Worm (Caenorhabditis elegans): Measurements from ENCODE around the gene fip-3.

Gene fip-3

DNA sequence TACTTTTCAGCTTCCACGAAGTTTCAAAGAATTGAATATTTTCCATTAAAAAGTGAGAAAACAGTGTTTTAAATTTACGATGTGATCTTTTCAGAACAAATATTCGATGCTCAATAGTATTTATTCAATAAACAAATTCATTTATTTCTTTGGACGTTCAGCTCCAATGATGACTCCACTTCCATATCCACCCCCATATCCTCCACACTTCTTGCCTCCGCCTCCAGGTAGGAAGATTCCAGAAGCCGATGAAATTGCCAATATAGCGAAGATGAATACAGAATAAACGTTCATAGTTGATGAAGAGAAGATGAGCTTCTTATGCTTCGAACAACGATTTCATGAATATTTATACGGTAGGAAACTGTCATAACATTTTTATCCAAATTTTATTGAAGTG, at the start of gene fip-3:
TSS of gene fip-3 (minus strand) at position 294 of the 400 bp plus-strand sequence.
- TF ChIP-seq hsf-1 (GFP tag; IDR thresholded peaks at IDR 0.05) = no peak
- no peak for TF ChIP-seq pbrm-1 (GFP tag; IDR thresholded peaks at IDR 0.05)
- no peak for TF ChIP-seq tlf-1 (GFP tag; optimal IDR thresholded peaks at IDR 0.05)
- no peak for TF ChIP-seq ceh-79 (tag; optimal IDR thresholded peaks at IDR 0.05)
- TF ChIP-seq him-1 (tag; optimal IDR thresholded peaks at IDR 0.05) = no peak
- no peak for TF ChIP-seq hlh-26 (GFP tag; conservative IDR thresholded peaks at IDR 0.05)
- TF ChIP-seq madf-6 (GFP tag; IDR thresholded peaks at IDR 0.05) = no peak
- no peak for TF ChIP-seq ets-4 (GFP tag; optimal IDR thresholded peaks at IDR 0.05)
- TF ChIP-seq bed-1 (GFP tag; IDR thresholded peaks at IDR 0.05) = no peak
- TF ChIP-seq tbx-9 (tag; optimal IDR thresholded peaks at IDR 0.05; ENCODE audit: borderline replicate concordance) = no peak
- no peak for TF ChIP-seq let-607 (tag; optimal IDR thresholded peaks at IDR 0.05)

DNA sequence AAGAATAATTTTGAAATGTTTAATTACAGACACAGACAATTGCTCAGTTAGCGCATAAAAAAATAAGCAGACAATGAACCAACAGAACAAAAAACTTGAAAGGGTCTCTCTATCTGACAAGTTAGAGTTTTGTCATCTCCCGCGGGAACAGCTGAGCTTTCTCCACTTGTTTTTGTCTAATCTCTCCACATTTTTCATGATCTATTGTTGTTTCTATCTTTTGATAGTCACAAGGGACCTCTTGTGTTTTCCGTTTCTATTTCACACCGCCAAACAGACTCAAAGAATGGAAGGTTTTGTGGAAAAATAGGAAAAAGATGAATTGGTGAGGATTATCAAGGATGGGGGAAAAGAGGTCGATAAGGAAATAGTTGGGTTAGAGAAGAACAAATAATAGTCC, 47.5 kb upstream of the fip-3 start:
- TF ChIP-seq athp-1 (tag; optimal IDR thresholded peaks at IDR 0.05) (no peak), madf-6 (GFP tag; IDR thresholded peaks at IDR 0.05) (no peak), Y53F4B.3 (GFP tag; IDR thresholded peaks at IDR 0.05) (no peak), ceh-79 (tag; optimal IDR thresholded peaks at IDR 0.05) (no peak), egl-44 (GFP tag; IDR thresholded peaks at IDR 0.05) (no peak), ztf-28 (GFP tag; IDR thresholded peaks at IDR 0.05) (no peak), ccch-3 (GFP tag; optimal IDR thresholded peaks at IDR 0.05) (no peak), egrh-3 (GFP tag; IDR thresholded peaks at IDR 0.05) (no peak)

DNA sequence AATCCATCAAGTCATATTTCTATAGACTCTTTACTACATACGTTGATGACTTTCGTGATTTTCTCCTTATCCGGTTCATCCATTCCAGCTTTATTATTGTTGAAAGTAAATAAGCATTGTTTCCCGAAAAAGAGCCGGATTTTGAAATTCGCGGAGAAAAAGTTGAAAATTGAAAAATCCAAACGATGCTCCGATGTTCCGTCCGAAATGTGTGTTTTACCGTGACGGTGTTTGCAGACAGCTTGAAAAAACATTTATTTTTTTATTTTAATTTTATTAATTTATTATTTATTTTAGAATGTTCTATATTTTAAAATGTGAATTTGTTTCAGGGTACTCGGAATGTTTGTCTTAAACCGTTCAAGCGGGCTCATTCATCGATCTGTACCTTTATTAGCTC, 41.5 kb upstream of the fip-3 start, which contains the start of gene dnj-10:
TSS of gene dnj-10 (plus strand) at position 333 of the 400 bp plus-strand sequence.
- peak; percentile 37; the same call in 1 of the 2 replicates for TF ChIP-seq ekl-4 (GFP tag; IDR thresholded peaks at IDR 0.05)
- TF ChIP-seq hmg-1.2 (GFP tag; IDR thresholded peaks at IDR 0.05) = 0 out of 2 replicates have a peak, but pooled peaks have one; percentile 31
- TF ChIP-seq aptf-2 (GFP tag; conservative IDR thresholded peaks at IDR 0.05) = no peak
- peak; percentile 30; the same call in 1 of the 2 replicates for TF ChIP-seq hsf-1 (GFP tag; IDR thresholded peaks at IDR 0.05)
- TF ChIP-seq attf-3 (GFP tag; conservative IDR thresholded peaks at IDR 0.05) = peak; percentile 88
- TF ChIP-seq tbp1 (GFP tag; optimal IDR thresholded peaks at IDR 0.05) = peak; percentile 10
- peak; percentile 24 for TF ChIP-seq efl-1 (GFP tag; optimal IDR thresholded peaks at IDR 0.05)
- no peak for TF ChIP-seq ztf-28 (GFP tag; IDR thresholded peaks at IDR 0.05)
- no peak for TF ChIP-seq ztf-3 (GFP tag; optimal IDR thresholded peaks at IDR 0.05)
- no peak for TF ChIP-seq ztf-26 (tag; optimal IDR thresholded peaks at IDR 0.05)
- peak; percentile 47 for TF ChIP-seq dpl-1 (GFP tag; optimal IDR thresholded peaks at IDR 0.05)
- peak; percentile 20; the same call in 1 of the 2 replicates for TF ChIP-seq F33H1.4 (GFP tag; IDR thresholded peaks at IDR 0.05)
- TF ChIP-seq Y79H2A.3 (GFP tag; conservative IDR thresholded peaks at IDR 0.05) = peak; percentile 47; the same call in 1 of the 2 replicates
- no peak for TF ChIP-seq T07F8.4 (tag; optimal IDR thresholded peaks at IDR 0.05)
- peak; percentile 54 for TF ChIP-seq madf-6 (GFP tag; IDR thresholded peaks at IDR 0.05)
- peak; percentile 70 for TF ChIP-seq lin-54 (GFP tag; optimal IDR thresholded peaks at IDR 0.05)
- no peak for TF ChIP-seq hmg-20 (GFP tag; IDR thresholded peaks at IDR 0.05)
- TF ChIP-seq Y53G8AR.9 (GFP tag; conservative IDR thresholded peaks at IDR 0.05) = 0 out of 2 replicates have a peak, but pooled peaks have one; percentile 24
- TF ChIP-seq ztf-18 (tag; optimal IDR thresholded peaks at IDR 0.05) = peak; percentile 1
- TF ChIP-seq mcd-1 (GFP tag; IDR thresholded peaks at IDR 0.05) = peak; percentile 62
- no peak for TF ChIP-seq F37B4.10 (GFP tag; IDR thresholded peaks at IDR 0.05)
- TF ChIP-seq lin-35 (GFP tag; optimal IDR thresholded peaks at IDR 0.05) = peak in 1 of 3 experiments; percentile 79
- TF ChIP-seq lag-1 (GFP tag; IDR thresholded peaks at IDR 0.05) = no peak
- no peak for TF ChIP-seq ztf-22 (GFP tag; optimal IDR thresholded peaks at IDR 0.05)
- no peak for TF ChIP-seq egl-44 (GFP tag; IDR thresholded peaks at IDR 0.05)
- no peak for TF ChIP-seq K11D2.4 (GFP tag; IDR thresholded peaks at IDR 0.05)
- peak; percentile 61 for TF ChIP-seq attf-5 (GFP tag; optimal IDR thresholded peaks at IDR 0.05)
- 0 out of 2 replicates have a peak, but pooled peaks have one; percentile 37 for TF ChIP-seq pbrm-1 (GFP tag; IDR thresholded peaks at IDR 0.05)
- TF ChIP-seq snpc-3.4 (tag; optimal IDR thresholded peaks at IDR 0.05) = peak; percentile 28

Data from whole organism, young adult.